Worm (Caenorhabditis elegans) whole organism, early embryonic: ENCODE results near the gene sru-21.

Experiments
- ama-1 ChIP-seq: fragments of 150-350 bp; optimal IDR thresholded peaks from 2 replicates; lab custom pipeline; 2014
- hmbx-1 ChIP-seq: sonication (generic microtip); optimal IDR thresholded peaks from 2 replicates; lab custom pipeline; 2016; ENCODE audit warnings: mild to moderate bottlenecking, missing genetic modification characterization, missing compliant biosample characterization
- scrt-1 ChIP-seq: fragments of 200-800 bp; sonication (Bioruptor generic); IDR thresholded peaks from 2 replicates; pipeline ENCODE4 v1.3.6; 2022; ENCODE audit warnings: missing genetic modification characterization, missing compliant biosample characterization
- tra-4 ChIP-seq: sonication (generic microtip); optimal IDR thresholded peaks from 2 replicates; lab custom pipeline; 2017; ENCODE audit warnings: missing genetic modification characterization, missing compliant biosample characterization

ce11 chrIV:13649126-13649525, 22.6 kb downstream of the sru-21 start, which contains the start of gene C08F11.10:
- TF ChIP-seq ama-1 (lab: Kevin White, UChicago) (no peak), scrt-1 (no peak), tra-4 (tag; lab: Kevin White, UChicago) (no peak), hmbx-1 (tag; lab: Kevin White, UChicago) (no peak)
